Worm (Caenorhabditis elegans) whole organism, L4 larva: ENCODE measurements around the gene K09D9.1.

Experiments
- Y75B8A.6 ChIP-seq: fragments of 200-800 bp; sonication (Bioruptor generic); IDR thresholded peaks from 2 replicates; pipeline ENCODE4 v1.3.6; 2022; ENCODE audit warnings: missing genetic modification reagents, missing genetic modification characterization, missing compliant biosample characterization
- ZK337.2 ChIP-seq: fragments of 200-800 bp; sonication (Bioruptor generic); IDR thresholded peaks from 2 replicates; pipeline ENCODE4 v1.3.6; 2022; ENCODE audit warnings: missing genetic modification reagents, missing genetic modification characterization, missing compliant biosample characterization
- ZK546.5 ChIP-seq, 2 experiments: sonication (generic microtip); optimal IDR thresholded peaks; 2 replicates each; lab custom pipeline; 2017; ENCODE audit warnings: missing biosample characterization in 2 of 2, missing genetic modification characterization in 2 of 2
- aha-1 ChIP-seq: fragments of 150-350 bp; peaks from one replicate; lab custom pipeline; 2014; ENCODE audit warnings: missing biosample characterization, missing genetic modification characterization
- ceh-20 ChIP-seq: fragments of 200-800 bp; sonication (Bioruptor generic); IDR thresholded peaks from 2 replicates; pipeline ENCODE4 v1.3.6; 2022; ENCODE audit warnings: missing genetic modification reagents, missing genetic modification characterization, missing compliant biosample characterization
- ceh-32 ChIP-seq: sonication (generic microtip); optimal IDR thresholded peaks from 2 replicates; lab custom pipeline; 2016; ENCODE audit warnings: mild to moderate bottlenecking, missing genetic modification characterization, missing compliant biosample characterization; ENCODE audit not compliant: poor library complexity
- ceh-44 ChIP-seq: fragments of 200-800 bp; sonication (Bioruptor generic); IDR thresholded peaks from 2 replicates; pipeline ENCODE4 v1.3.6; 2022; ENCODE audit warnings: missing genetic modification reagents, missing genetic modification characterization, missing compliant biosample characterization
- ces-1 ChIP-seq: fragments of 150-350 bp; sonication (generic microtip); optimal IDR thresholded peaks from 4 replicates; lab custom pipeline; 2014; ENCODE audit warnings: missing biosample characterization, missing genetic modification reagents, missing genetic modification characterization
- cey-2 ChIP-seq: sonication (generic microtip); optimal IDR thresholded peaks from 3 replicates; lab custom pipeline; 2017; ENCODE audit warnings: missing genetic modification characterization, mild to moderate bottlenecking, missing compliant biosample characterization, antibody characterized with exemption, borderline replicate concordance; ENCODE audit not compliant: insufficient read depth
- dve-1 ChIP-seq: sonication (generic microtip); optimal IDR thresholded peaks from 2 replicates; lab custom pipeline; 2017; ENCODE audit warnings: antibody characterized with exemption, mild to moderate bottlenecking, missing genetic modification characterization, missing compliant biosample characterization; ENCODE audit not compliant: insufficient read depth
- egl-43 ChIP-seq: fragments of 200-800 bp; sonication (Bioruptor generic); IDR thresholded peaks from 2 replicates; pipeline ENCODE4 v1.3.6; 2022; ENCODE audit warnings: missing genetic modification reagents, missing genetic modification characterization, missing compliant biosample characterization
- hlh-30 ChIP-seq: sonication (generic microtip); optimal IDR thresholded peaks from 2 replicates; lab custom pipeline; 2017; ENCODE audit warnings: antibody characterized with exemption, mild to moderate bottlenecking, missing genetic modification characterization, missing compliant biosample characterization; ENCODE audit not compliant: insufficient read depth
- jun-1 ChIP-seq: fragments of 150-350 bp; optimal IDR thresholded peaks from 2 replicates; lab custom pipeline; 2014; ENCODE audit warnings: missing biosample characterization, missing genetic modification reagents, missing genetic modification characterization
- madf-5 ChIP-seq, 2 experiments: fragments of 200-800 bp; sonication (Bioruptor generic); IDR thresholded peaks; 2 replicates each; pipeline ENCODE4 v1.3.6; 2022; ENCODE audit warnings: missing compliant biosample characterization in 2 of 2, missing genetic modification characterization in 2 of 2
- mdt-29 ChIP-seq: fragments of 200-800 bp; sonication (Bioruptor generic); IDR thresholded peaks from 2 replicates; pipeline ENCODE4 v1.3.6; 2022; ENCODE audit warnings: missing genetic modification reagents, missing genetic modification characterization, missing compliant biosample characterization
- nhr-102 ChIP-seq: sonication (generic microtip); optimal IDR thresholded peaks from 2 replicates; lab custom pipeline; 2016; ENCODE audit warnings: mild to moderate bottlenecking, missing genetic modification characterization, moderate library complexity, missing compliant biosample characterization
- nhr-11 ChIP-seq: fragments of 150-350 bp; optimal IDR thresholded peaks from 2 replicates; lab custom pipeline; 2014; ENCODE audit warnings: missing biosample characterization, missing genetic modification characterization
- nhr-237 ChIP-seq: sonication (generic microtip); optimal IDR thresholded peaks from 2 replicates; lab custom pipeline; 2017; ENCODE audit warnings: missing biosample characterization, missing genetic modification characterization
- nhr-25 ChIP-seq: sonication (generic microtip); optimal IDR thresholded peaks from 2 replicates; lab custom pipeline; 2017; ENCODE audit warnings: missing genetic modification characterization, mild to moderate bottlenecking, missing compliant biosample characterization, antibody characterized with exemption, moderate library complexity, borderline replicate concordance; ENCODE audit not compliant: insufficient read depth
- nhr-42 ChIP-seq: fragments of 200-800 bp; sonication (Bioruptor generic); IDR thresholded peaks from 2 replicates; pipeline ENCODE4 v1.3.6; 2022; ENCODE audit warnings: missing genetic modification characterization, missing compliant biosample characterization
- nhr-6 ChIP-seq: fragments of 150-350 bp; optimal IDR thresholded peaks from 2 replicates; lab custom pipeline; 2014; ENCODE audit warnings: missing biosample characterization, missing genetic modification characterization
- pqm-1 ChIP-seq: sonication (generic microtip); optimal IDR thresholded peaks from 2 replicates; lab custom pipeline; 2017; ENCODE audit warnings: missing biosample characterization, missing genetic modification characterization
- spr-3 ChIP-seq: fragments of 200-800 bp; sonication (Bioruptor generic); optimal IDR thresholded peaks from 2 replicates; lab custom pipeline; 2018; ENCODE audit warnings: mild to moderate bottlenecking, missing genetic modification characterization, missing compliant biosample characterization
- unc-62 ChIP-seq, 3 experiments: fragments of 150-350 bp in 1 of 3; sonication (generic microtip); optimal IDR thresholded peaks in 2 of 3; peaks in 1 of 3; 1 replicate in 1 of 3; 2 replicates in 2 of 3; lab custom pipeline; 2014 to 2017; ENCODE audit warnings: missing biosample characterization in 3 of 3, missing genetic modification characterization in 3 of 3, missing genetic modification reagents in 3 of 3, missing genotype in 1 of 3
- vab-7 ChIP-seq: fragments of 200-800 bp; sonication (Bioruptor generic); IDR thresholded peaks from 2 replicates; pipeline ENCODE4 v1.3.6; 2022; ENCODE audit warnings: missing genetic modification reagents, missing genetic modification characterization, missing compliant biosample characterization
- zfp-3 ChIP-seq: fragments of 200-800 bp; sonication (Bioruptor generic); conservative IDR thresholded peaks from 2 replicates; pipeline ENCODE4 v1.3.6; 2022; ENCODE audit warnings: missing genetic modification reagents, missing genetic modification characterization, missing compliant biosample characterization

K09D9.1 gene

ce11 chrV:3995838-3996237 is 29.0 kb upstream of the K09D9.1 start, which contains the start of gene srx-62:
srx-62 (minus strand) TSS chrV:3995938.
- no peak for TF ChIP-seq ceh-20
- no peak for TF ChIP-seq aha-1 (tag; lab: Kevin White, UChicago)
- no peak for TF ChIP-seq ZK546.5 (tag; optimal IDR thresholded peaks at IDR 0.05; lab: Kevin White, UChicago)
- TF ChIP-seq egl-43 (GFP tag; lab: Robert Waterston, UW): no peak
- no peak for TF ChIP-seq mdt-29 (GFP tag; lab: Robert Waterston, UW)
- no peak for TF ChIP-seq nhr-25 (tag; lab: Kevin White, UChicago)

ce11 chrV:4004577-4004976 is 20.3 kb upstream of the K09D9.1 start:
- TF ChIP-seq dve-1 (tag; lab: Kevin White, UChicago) (no peak), nhr-42 (no peak), jun-1 (tag; lab: Kevin White, UChicago) (no peak), zfp-3 (GFP tag; lab: Robert Waterston, UW) (no peak), cey-2 (no peak), ceh-32 (tag; lab: Kevin White, UChicago) (no peak), nhr-237 (tag; lab: Kevin White, UChicago) (no peak), vab-7 (GFP tag; lab: Robert Waterston, UW) (no peak), spr-3 (no peak), ces-1 (no peak), nhr-25 (tag; lab: Kevin White, UChicago) (no peak)

ce11 chrV:4005219-4005618 is 19.6 kb upstream of the K09D9.1 start, which contains the start of gene srh-8:
srh-8 (plus strand) TSS chrV:4005519.
- TF ChIP-seq aha-1 (tag; lab: Kevin White, UChicago): peak; percentile 25
- TF ChIP-seq hlh-30 (tag; lab: Kevin White, UChicago): no peak
- TF ChIP-seq mdt-29 (GFP tag; lab: Robert Waterston, UW): no peak
- TF ChIP-seq pqm-1: no peak
- TF ChIP-seq, all 104 proteins: peak for 1

ce11 chrV:4007927-4008326 is 16.9 kb upstream of the K09D9.1 start, which contains the start of gene srh-7:
srh-7 (plus strand) TSS chrV:4008227.
- TF ChIP-seq ZK337.2 (GFP tag; lab: Robert Waterston, UW): no peak

ce11 chrV:4010170-4010569 is 14.7 kb upstream of the K09D9.1 start, which contains the start of gene srh-4:
srh-4 (plus strand) TSS chrV:4010470.
- TF ChIP-seq aha-1 (tag; lab: Kevin White, UChicago) (peak; percentile 3), unc-62 (GFP tag; optimal IDR thresholded peaks at IDR 0.05 in 1 of 2; lab: Kevin White, UChicago) (no peak), unc-62 (tag; optimal IDR thresholded peaks at IDR 0.05; lab: Kevin White, UChicago) (no peak), pqm-1 (no peak), nhr-11 (tag; lab: Kevin White, UChicago) (no peak)

- no peak for TF ChIP-seq jun-1 (tag; lab: Kevin White, UChicago)
- no peak for TF ChIP-seq nhr-6 (tag; lab: Kevin White, UChicago)
- no peak for TF ChIP-seq ZK546.5 (tag; optimal IDR thresholded peaks at IDR 0.05; lab: Kevin White, UChicago)
- no peak for TF ChIP-seq ceh-44 (GFP tag; lab: Robert Waterston, UW)
- TF ChIP-seq Y75B8A.6 (GFP tag; lab: Robert Waterston, UW): no peak
- no peak for TF ChIP-seq madf-5 (GFP tag; IDR thresholded peaks at IDR 0.05; lab: Robert Waterston, UW)
- TF ChIP-seq nhr-102 (tag; lab: Kevin White, UChicago): no peak
These were observed 8.1 kb upstream of the K09D9.1 start, which contains the start of gene srw-89 for ce11 chrV:4016780-4017179. srw-89 (plus strand) TSS chrV:4017080.

ce11 chrV:4018591-4018990 is 6.3 kb upstream of the K09D9.1 start:
- peak in 1 of 2 experiments; percentile 80 for TF ChIP-seq unc-62 (GFP tag; optimal IDR thresholded peaks at IDR 0.05 in 1 of 2; lab: Kevin White, UChicago)
- no peak for TF ChIP-seq unc-62 (tag; optimal IDR thresholded peaks at IDR 0.05; lab: Kevin White, UChicago)
- no peak for TF ChIP-seq pqm-1
